Worm (Caenorhabditis elegans): Measurements from ENCODE around the gene nrde-2.

Gene nrde-2

DNA sequence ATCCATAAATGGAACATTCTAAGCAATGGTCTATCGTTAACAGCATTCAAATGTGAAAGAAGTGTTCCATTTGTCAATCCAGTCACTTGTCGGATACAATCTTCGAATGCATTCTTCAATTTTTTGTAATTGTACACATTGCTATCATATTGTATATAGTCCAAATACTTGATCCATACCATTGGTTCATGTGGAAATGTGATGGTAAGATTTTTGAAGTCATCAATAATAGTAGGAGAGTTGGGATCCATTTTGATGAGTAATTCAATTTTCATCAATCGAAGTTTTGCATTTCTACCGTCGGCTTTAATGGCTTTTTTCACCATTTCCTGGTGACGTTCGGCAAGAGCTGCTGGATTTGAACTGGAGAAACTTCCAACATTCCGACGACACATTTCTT, 1.8 kb downstream of the nrde-2 start:
- TF ChIP-seq him-1 (tag; optimal IDR thresholded peaks at IDR 0.05) (no peak), W03F9.2 (tag; optimal IDR thresholded peaks at IDR 0.05) (no peak), dao-5 (tag; optimal IDR thresholded peaks at IDR 0.05) (no peak)

DNA sequence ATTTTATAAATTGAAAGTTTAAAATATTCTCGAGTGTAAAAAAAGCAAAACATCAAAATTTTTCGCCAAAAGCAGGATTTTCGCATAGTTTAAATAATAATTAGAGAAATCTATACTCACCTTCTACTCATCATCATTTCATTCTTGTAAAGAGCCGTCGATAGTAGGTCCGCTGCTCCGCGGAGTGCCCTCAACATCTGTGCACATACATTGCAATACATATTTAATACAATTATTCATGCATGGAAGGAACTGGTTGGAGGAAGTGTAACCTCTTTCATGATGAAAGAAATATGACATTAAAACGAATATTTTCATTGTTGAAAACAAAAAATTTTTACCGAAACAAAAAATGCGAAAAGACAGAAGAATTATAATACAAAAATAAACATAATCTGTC, 5.1 kb downstream of the nrde-2 start, which contains the start of gene mrps-14:
mrps-14 (minus strand) TSS at position 197 of the 400 bp plus-strand sequence.
- TF ChIP-seq him-1 (tag; optimal IDR thresholded peaks at IDR 0.05) (no peak), dao-5 (tag; optimal IDR thresholded peaks at IDR 0.05) (no peak), W03F9.2 (tag; optimal IDR thresholded peaks at IDR 0.05) (no peak)

DNA sequence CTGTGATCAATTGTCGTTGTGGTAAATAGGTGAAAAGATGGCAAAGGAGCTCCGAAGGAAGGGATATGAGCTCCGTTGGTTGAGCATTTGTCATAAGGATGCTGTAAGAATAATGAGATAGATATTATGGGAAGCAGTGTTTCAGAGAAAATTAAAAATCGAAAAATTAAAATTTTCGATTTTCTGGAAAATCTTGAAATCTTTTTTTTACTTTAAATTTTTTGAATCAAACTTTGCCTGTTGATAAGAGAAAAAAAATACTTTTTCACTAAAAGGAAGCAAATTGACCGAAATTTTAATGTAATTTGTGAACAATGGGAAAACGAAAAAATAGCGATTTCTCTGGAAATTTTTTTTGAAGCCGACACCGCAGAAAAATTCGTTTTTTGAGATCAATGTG, 7.8 kb downstream of the nrde-2 start, which contains the start of gene mec-15:
mec-15 (minus strand) TSS at position 101 of the 400 bp plus-strand sequence.
- no peak for TF ChIP-seq dao-5 (tag; optimal IDR thresholded peaks at IDR 0.05)
- TF ChIP-seq W03F9.2 (tag; optimal IDR thresholded peaks at IDR 0.05): no peak
- no peak for TF ChIP-seq him-1 (tag; optimal IDR thresholded peaks at IDR 0.05)

- TF ChIP-seq him-1 (tag; optimal IDR thresholded peaks at IDR 0.05) (no peak), dao-5 (tag; optimal IDR thresholded peaks at IDR 0.05) (no peak), W03F9.2 (tag; optimal IDR thresholded peaks at IDR 0.05) (no peak)
Measured at ce11 chrII:10234398-10234797, 13.0 kb downstream of the nrde-2 start, which contains the start of gene ubxn-5. ubxn-5 (minus strand) TSS chrII:10234498.

DNA sequence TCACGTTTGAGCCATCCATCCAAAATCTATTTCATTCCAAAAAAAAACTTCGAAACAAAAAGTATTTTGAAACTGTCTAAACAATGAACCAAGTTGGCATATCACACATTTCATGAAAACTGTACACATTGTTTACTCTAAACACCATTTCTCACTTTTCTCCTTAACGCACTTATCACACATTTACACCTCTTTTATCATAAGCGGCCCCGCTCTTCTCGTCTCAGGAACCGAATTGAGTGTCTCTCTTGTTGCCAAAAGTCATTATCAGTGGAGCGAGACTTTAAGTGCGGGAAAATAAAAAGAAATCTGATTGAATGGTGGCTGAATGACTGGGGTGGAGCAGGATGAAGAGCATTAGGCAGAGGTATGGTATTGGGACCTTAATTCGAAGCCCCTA, 15.6 kb downstream of the nrde-2 start:
- no peak for TF ChIP-seq dao-5 (tag; optimal IDR thresholded peaks at IDR 0.05)
- TF ChIP-seq him-1 (tag; optimal IDR thresholded peaks at IDR 0.05): no peak
- TF ChIP-seq W03F9.2 (tag; optimal IDR thresholded peaks at IDR 0.05): no peak

ce11 chrII:10230972-10231371, 16.5 kb downstream of the nrde-2 start, which contains the start of gene T01E8.8:
T01E8.8 (plus strand) TSS chrII:10231272.
- TF ChIP-seq dao-5 (tag; optimal IDR thresholded peaks at IDR 0.05): no peak

- TF ChIP-seq W03F9.2 (tag; optimal IDR thresholded peaks at IDR 0.05) (no peak), dao-5 (tag; optimal IDR thresholded peaks at IDR 0.05) (no peak), him-1 (tag; optimal IDR thresholded peaks at IDR 0.05) (no peak)
Measured at ce11 chrII:10227030-10227429, 20.4 kb downstream of the nrde-2 start, which contains the start of gene srh-135. srh-135 (minus strand) TSS chrII:10227130.

- TF ChIP-seq W03F9.2 (tag; optimal IDR thresholded peaks at IDR 0.05): no peak
- TF ChIP-seq him-1 (tag; optimal IDR thresholded peaks at IDR 0.05): no peak
- TF ChIP-seq dao-5 (tag; optimal IDR thresholded peaks at IDR 0.05): no peak
Measured at ce11 chrII:10222577-10222976, 24.9 kb downstream of the nrde-2 start, which contains the start of gene plc-3. plc-3 (plus strand) TSS chrII:10222877.

DNA sequence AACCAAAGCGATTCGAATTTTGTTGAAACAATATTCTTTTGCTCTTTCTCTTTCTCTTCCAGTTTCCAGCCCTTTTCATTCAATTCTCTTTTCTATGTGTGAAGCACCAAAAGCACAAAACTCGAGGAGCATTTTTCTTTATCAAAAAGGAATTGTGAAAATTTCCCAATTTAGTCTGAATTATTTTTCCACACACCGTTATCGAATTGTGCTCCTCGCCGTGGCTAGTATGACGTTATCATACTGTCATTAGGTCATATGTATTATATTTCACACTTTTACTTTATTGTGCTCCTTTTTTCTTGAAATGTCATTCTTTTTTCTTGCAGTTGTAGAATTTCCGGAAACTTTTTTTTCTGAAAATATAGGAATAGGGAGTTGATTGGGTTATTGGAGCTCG, 25.8 kb downstream of the nrde-2 start:
- TF ChIP-seq dao-5 (tag; optimal IDR thresholded peaks at IDR 0.05): no peak

DNA sequence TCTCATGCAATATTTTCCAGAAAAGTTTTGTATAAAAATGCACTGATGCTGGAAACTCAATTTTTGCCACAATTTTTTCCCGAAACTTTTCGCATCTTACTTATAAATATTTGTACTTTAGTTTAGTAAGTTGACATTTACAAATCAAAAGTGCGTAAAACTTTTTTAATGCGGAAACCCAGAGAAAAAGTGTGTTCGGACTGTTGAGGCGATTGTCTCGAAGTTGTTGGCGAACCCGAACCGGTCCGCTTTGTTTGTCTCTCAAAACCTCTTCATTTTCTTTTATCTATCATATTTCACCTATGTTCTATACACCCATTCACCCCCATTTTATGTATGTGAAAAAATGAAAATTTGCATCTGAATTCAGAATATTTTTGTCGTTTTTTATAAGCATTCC, 26.8 kb downstream of the nrde-2 start:
- no peak for TF ChIP-seq W03F9.2 (tag; optimal IDR thresholded peaks at IDR 0.05)
- no peak for TF ChIP-seq him-1 (tag; optimal IDR thresholded peaks at IDR 0.05)
- TF ChIP-seq dao-5 (tag; optimal IDR thresholded peaks at IDR 0.05): no peak

ce11 chrII:10218171-10218570, 29.3 kb downstream of the nrde-2 start, which contains the start of gene ref-1:
ref-1 (plus strand) TSS chrII:10218471.
- TF ChIP-seq dao-5 (tag; optimal IDR thresholded peaks at IDR 0.05): no peak
- TF ChIP-seq W03F9.2 (tag; optimal IDR thresholded peaks at IDR 0.05): no peak

- TF ChIP-seq him-1 (tag; optimal IDR thresholded peaks at IDR 0.05) (no peak), dao-5 (tag; optimal IDR thresholded peaks at IDR 0.05) (no peak), W03F9.2 (tag; optimal IDR thresholded peaks at IDR 0.05) (no peak)
Measured at ce11 chrII:10206425-10206824, 41.0 kb downstream of the nrde-2 start, which contains the start of gene T01E8.1. T01E8.1 (plus strand) TSS chrII:10206725.

DNA sequence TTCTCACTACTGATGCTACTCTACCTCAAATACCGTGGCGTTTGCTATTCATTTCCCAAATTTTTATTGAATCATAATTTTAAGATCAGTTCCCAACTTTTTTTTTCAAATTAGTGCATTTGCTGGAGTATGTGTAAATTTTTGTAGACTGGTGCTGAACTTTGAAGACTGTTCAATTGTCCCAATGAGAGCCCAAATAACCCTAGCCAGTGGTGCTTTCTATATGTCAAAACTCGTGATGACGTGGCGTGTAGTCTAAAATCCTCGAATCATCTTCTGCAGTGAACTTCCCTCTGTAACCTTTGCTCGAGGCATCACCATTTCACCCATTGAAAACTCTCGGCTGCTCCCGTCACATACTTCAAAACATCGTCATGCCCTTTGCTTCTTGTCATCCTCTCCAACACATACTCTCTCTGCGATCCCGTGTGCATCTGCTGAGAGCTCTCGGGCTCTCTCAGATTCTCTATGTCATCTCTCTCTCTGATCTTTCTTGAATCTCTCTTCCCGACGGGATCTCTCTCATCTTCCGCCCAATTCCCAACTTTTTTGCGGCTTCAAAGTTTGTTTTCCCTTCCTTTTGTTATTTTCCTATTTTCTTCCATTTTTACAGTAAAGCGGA, 42.9 kb downstream of the nrde-2 start:
- no peak for TF ChIP-seq dao-5 (tag; optimal IDR thresholded peaks at IDR 0.05)
- TF ChIP-seq W03F9.2 (tag; optimal IDR thresholded peaks at IDR 0.05): no peak
- no peak for TF ChIP-seq him-1 (tag; optimal IDR thresholded peaks at IDR 0.05)

ce11 chrII:10203765-10204164, 43.7 kb downstream of the nrde-2 start:
- TF ChIP-seq W03F9.2 (tag; optimal IDR thresholded peaks at IDR 0.05) (no peak), him-1 (tag; optimal IDR thresholded peaks at IDR 0.05) (no peak), dao-5 (tag; optimal IDR thresholded peaks at IDR 0.05) (no peak)

DNA sequence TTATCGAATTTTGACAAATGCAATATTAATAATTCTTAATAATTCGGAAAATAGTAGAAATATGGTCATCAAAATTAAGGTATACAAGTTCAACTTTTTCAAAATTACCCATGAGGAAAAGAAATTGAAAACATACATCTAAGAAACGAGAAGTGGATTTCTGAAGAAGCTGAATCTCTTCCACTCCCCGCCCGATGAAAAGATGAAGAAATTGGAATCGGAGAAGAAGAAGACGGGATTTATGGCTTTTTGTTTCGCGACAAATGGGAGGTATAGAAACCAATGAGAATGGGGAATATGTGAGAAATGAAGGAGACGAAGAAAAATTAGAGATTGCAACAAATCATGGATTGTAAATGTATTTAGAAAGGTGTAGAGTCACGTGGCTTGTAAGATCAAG, 44.4 kb downstream of the nrde-2 start:
- TF ChIP-seq dao-5 (tag; optimal IDR thresholded peaks at IDR 0.05): no peak
- no peak for TF ChIP-seq W03F9.2 (tag; optimal IDR thresholded peaks at IDR 0.05)
- TF ChIP-seq him-1 (tag; optimal IDR thresholded peaks at IDR 0.05): no peak

Measured in whole organism, L4/young adult.